Fruit fly (Drosophila melanogaster): Measurements from ENCODE around the gene alpha-Est2.
A peak's percentile ranks its signal among the peaks of the same experiment; 100 is the strongest.

Gene alpha-Est2

DNA sequence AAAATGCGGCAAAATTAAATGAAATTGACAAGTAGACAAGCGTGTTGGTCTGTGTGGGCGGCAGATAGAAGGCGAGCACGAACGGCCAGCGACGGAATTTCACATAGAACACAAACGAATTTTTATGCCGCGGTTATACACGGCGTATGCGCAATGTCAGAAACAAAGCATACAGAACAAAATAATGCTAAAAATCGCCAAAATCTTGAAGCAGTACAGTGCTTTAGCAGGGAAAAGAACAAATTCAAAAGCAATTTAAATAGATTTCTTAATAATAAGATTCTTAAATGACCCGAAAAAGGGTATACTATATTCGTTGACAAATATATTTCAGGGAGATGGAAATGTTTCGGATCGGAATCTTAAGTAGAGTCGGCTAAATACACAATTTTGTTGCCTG, 41.1 kb upstream of the alpha-Est2 start (continued):
- no peak for TF ChIP-seq CG4424 (GFP tag; optimal IDR thresholded peaks at IDR 0.05)
- no peak for TF ChIP-seq jing (GFP tag; optimal IDR thresholded peaks at IDR 0.05)
- TF ChIP-seq HLH4C (GFP tag; IDR thresholded peaks at IDR 0.05; ENCODE audit: partially characterized antibody), result no peak
- 0 out of 2 replicates have a peak, but pooled peaks have one; percentile 20 for TF ChIP-seq esg (GFP tag; conservative IDR thresholded peaks at IDR 0.05)
- no peak for TF ChIP-seq CG3726 (GFP tag; IDR thresholded peaks at IDR 0.05)
- TF ChIP-seq B-H1 (GFP tag; IDR thresholded peaks at IDR 0.05), result no peak
- TF ChIP-seq CG13424 (tag; optimal IDR thresholded peaks at IDR 0.05), result peak; percentile 14
- TF ChIP-seq Stat92E (GFP tag; optimal IDR thresholded peaks at IDR 0.05), result no peak
- no peak for TF ChIP-seq schlank (tag; optimal IDR thresholded peaks at IDR 0.05)
- no peak for TF ChIP-seq vnd (GFP tag; IDR thresholded peaks at IDR 0.05; ENCODE audit: partially characterized antibody)
- peak; percentile 16 for TF ChIP-seq nmo (GFP tag; optimal IDR thresholded peaks at IDR 0.05)
- no peak for TF ChIP-seq sr (GFP tag; IDR thresholded peaks at IDR 0.05)
- peak; percentile 36; the same call in 1 of the 3 replicates for TF ChIP-seq zfh1 (GFP tag; IDR thresholded peaks at IDR 0.05)
- 0 out of 2 replicates have a peak, but pooled peaks have one; percentile 14 for TF ChIP-seq ranshi (GFP tag; IDR thresholded peaks at IDR 0.05)
- no peak for TF ChIP-seq CG1603 (tag; optimal IDR thresholded peaks at IDR 0.05)
- peak; percentile 42; the same call in 1 of the 2 replicates for TF ChIP-seq CG14014 (GFP tag; IDR thresholded peaks at IDR 0.05)
- TF ChIP-seq dpn (GFP tag; optimal IDR thresholded peaks at IDR 0.05), result peak in 1 of 2 experiments; percentile 51
- no peak for TF ChIP-seq CG15479 (GFP tag; optimal IDR thresholded peaks at IDR 0.05)
- peak; percentile 15 for TF ChIP-seq tx (GFP tag; optimal IDR thresholded peaks at IDR 0.05)
- TF ChIP-seq chinmo (GFP tag; IDR thresholded peaks at IDR 0.05; ENCODE audit: partially characterized antibody), result no peak
- TF ChIP-seq seq (GFP tag; IDR thresholded peaks at IDR 0.05), result no peak
- TF ChIP-seq ems (GFP tag; optimal IDR thresholded peaks at IDR 0.05), result no peak
- TF ChIP-seq CG34224 (GFP tag; IDR thresholded peaks at IDR 0.05; ENCODE audit: partially characterized antibody), result no peak
- TF ChIP-seq eyg (GFP tag; optimal IDR thresholded peaks at IDR 0.05), result no peak
- peak; percentile 22 for TF ChIP-seq Bteb2 (GFP tag; optimal IDR thresholded peaks at IDR 0.05)
- TF ChIP-seq CG6689 (GFP tag; IDR thresholded peaks at IDR 0.05), result peak; percentile 30; the same call in 1 of the 2 replicates
- no peak for TF ChIP-seq CG33213 (GFP tag; optimal IDR thresholded peaks at IDR 0.05)
- no peak for TF ChIP-seq CG6765 (GFP tag; optimal IDR thresholded peaks at IDR 0.05)
- no peak for TF ChIP-seq HmgZ (tag; optimal IDR thresholded peaks at IDR 0.05)
- TF ChIP-seq Trl (optimal IDR thresholded peaks at IDR 0.05), result no peak
- no peak for TF ChIP-seq Trl (GFP tag; optimal IDR thresholded peaks at IDR 0.05)
- no peak for TF ChIP-seq ato (GFP tag; IDR thresholded peaks at IDR 0.05; ENCODE audit: partially characterized antibody)
- no peak for TF ChIP-seq ash1 (GFP tag; optimal IDR thresholded peaks at IDR 0.05)
- no peak for TF ChIP-seq CG5245 (GFP tag; optimal IDR thresholded peaks at IDR 0.05)
- peak; percentile 75 for TF ChIP-seq CG7372 (GFP tag; IDR thresholded peaks at IDR 0.05)
- TF ChIP-seq Kr (GFP tag; optimal IDR thresholded peaks at IDR 0.05), result no peak
- TF ChIP-seq CG30403 (GFP tag; optimal IDR thresholded peaks at IDR 0.05), result peak; percentile 4
- TF ChIP-seq fu2 (GFP tag; optimal IDR thresholded peaks at IDR 0.05), result no peak
- TF ChIP-seq CG7357 (GFP tag; IDR thresholded peaks at IDR 0.05), result no peak
- TF ChIP-seq CG4707 (GFP tag; optimal IDR thresholded peaks at IDR 0.05), result no peak
- peak; percentile 22 for TF ChIP-seq Oli (tag; optimal IDR thresholded peaks at IDR 0.05)
- TF ChIP-seq sens (GFP tag), result peak; percentile 82
- TF ChIP-seq btn (GFP tag; optimal IDR thresholded peaks at IDR 0.05), result no peak
- no peak for TF ChIP-seq CG7745 (tag; optimal IDR thresholded peaks at IDR 0.05)
- no peak for TF ChIP-seq CG9437 (GFP tag; optimal IDR thresholded peaks at IDR 0.05)
- TF ChIP-seq Hr39 (optimal IDR thresholded peaks at IDR 0.05), result no peak
- no peak for TF ChIP-seq Ets97D (GFP tag; optimal IDR thresholded peaks at IDR 0.05)
- TF ChIP-seq maf-S (GFP tag; optimal IDR thresholded peaks at IDR 0.05), result no peak
- TF ChIP-seq CG13123 (GFP tag; optimal IDR thresholded peaks at IDR 0.05), result no peak
- TF ChIP-seq HLH3B (GFP tag; IDR thresholded peaks at IDR 0.05), result 0 out of 2 replicates have a peak, but pooled peaks have one; percentile 23
- TF ChIP-seq Dp (GFP tag; optimal IDR thresholded peaks at IDR 0.05), result no peak
- TF ChIP-seq Asciz (GFP tag; optimal IDR thresholded peaks at IDR 0.05), result no peak

All from whole organism, embryonic.